Worm (Caenorhabditis elegans) whole organism, L1 larva: ENCODE data around the gene F02C12.3.

ENCODE experiments used
- C04F5.9 ChIP-seq: sonication (generic microtip); optimal IDR thresholded peaks from 2 replicates; lab custom pipeline; 2016; ENCODE audit warnings: missing genetic modification characterization, missing compliant biosample characterization
- C16A3.4 ChIP-seq: fragments of 150-350 bp; optimal IDR thresholded peaks from 2 replicates; lab custom pipeline; 2014; ENCODE audit warnings: missing biosample characterization, missing genetic modification characterization
- C34B4.2 ChIP-seq: sonication (generic microtip); optimal IDR thresholded peaks from 2 replicates; lab custom pipeline; 2017; ENCODE audit warnings: mild to moderate bottlenecking, missing genetic modification characterization, missing compliant biosample characterization
- F16B12.6 ChIP-seq: fragments of 150-350 bp; optimal IDR thresholded peaks from 2 replicates; lab custom pipeline; 2014; ENCODE audit warnings: missing biosample characterization, missing genetic modification characterization
- Y116A8C.19 ChIP-seq: sonication (generic microtip); optimal IDR thresholded peaks from 2 replicates; lab custom pipeline; 2016; ENCODE audit warnings: missing compliant biosample characterization, missing genetic modification characterization, borderline replicate concordance
- ama-1 ChIP-seq: fragments of 150-350 bp; optimal IDR thresholded peaks from 2 replicates; lab custom pipeline; 2014
- ceh-63 ChIP-seq: fragments of 200-800 bp; sonication (Bioruptor generic); optimal IDR thresholded peaks from 2 replicates; lab custom pipeline; 2018; ENCODE audit warnings: mild to moderate bottlenecking, missing genetic modification characterization, missing compliant biosample characterization
- ceh-82 ChIP-seq, 3 experiments: fragments of 150-350 bp in 1 of 3; sonication (generic microtip) in 2 of 3; optimal IDR thresholded peaks; 2 replicates each; lab custom pipeline; 2014 to 2017; ENCODE audit warnings: missing biosample characterization in 3 of 3, missing genetic modification characterization in 3 of 3
- ceh-88 ChIP-seq: fragments of 200-800 bp; sonication (Bioruptor generic); IDR thresholded peaks from 2 replicates; pipeline ENCODE4 v1.3.6; 2022; ENCODE audit warnings: missing genetic modification characterization, missing compliant biosample characterization
- ceh-90 ChIP-seq: sonication (generic microtip); optimal IDR thresholded peaks from 2 replicates; lab custom pipeline; 2016; ENCODE audit warnings: missing genetic modification characterization, missing compliant biosample characterization
- ces-1 ChIP-seq: fragments of 150-350 bp; optimal IDR thresholded peaks from 2 replicates; lab custom pipeline; 2014; ENCODE audit warnings: missing biosample characterization, missing genetic modification reagents, missing genetic modification characterization
- egl-13 ChIP-seq: sonication (generic microtip); optimal IDR thresholded peaks from 2 replicates; lab custom pipeline; 2016; ENCODE audit warnings: missing genotype, missing genetic modification reagents, missing genetic modification characterization, missing compliant biosample characterization
- elt-3 ChIP-seq, 6 experiments: fragments of 150-350 bp in 1 of 6; sonication (generic microtip); optimal IDR thresholded peaks; 2 replicates each; lab custom pipeline; 2017 to 2018; ENCODE audit warnings: missing biosample characterization in 6 of 6, missing genetic modification characterization in 6 of 6, inconsistent platforms in 1 of 6
- ets-5 ChIP-seq: fragments of 200-800 bp; sonication (Bioruptor generic); IDR thresholded peaks from 2 replicates; pipeline ENCODE4 v1.3.6; 2022; ENCODE audit warnings: missing genetic modification characterization, missing compliant biosample characterization
- fkh-4 ChIP-seq: sonication (generic microtip); optimal IDR thresholded peaks from 2 replicates; lab custom pipeline; 2016; ENCODE audit warnings: missing compliant biosample characterization, missing genetic modification characterization, borderline replicate concordance
- grh-1 ChIP-seq: fragments of 200-800 bp; sonication (Bioruptor generic); IDR thresholded peaks from 2 replicates; pipeline ENCODE4 v1.3.6; 2022; ENCODE audit warnings: missing genetic modification reagents, missing genetic modification characterization, missing compliant biosample characterization
- hlh-17 ChIP-seq: fragments of 200-800 bp; sonication (Bioruptor generic); optimal IDR thresholded peaks from 2 replicates; lab custom pipeline; 2018; ENCODE audit warnings: missing genetic modification characterization, mild to moderate bottlenecking, missing compliant biosample characterization, moderate library complexity, borderline replicate concordance
- irx-1 ChIP-seq: sonication (generic microtip); optimal IDR thresholded peaks from 2 replicates; lab custom pipeline; 2016; ENCODE audit warnings: missing genetic modification characterization, missing compliant biosample characterization
- jun-1 ChIP-seq: fragments of 150-350 bp; optimal IDR thresholded peaks from 2 replicates; lab custom pipeline; 2014; ENCODE audit warnings: missing biosample characterization, missing genetic modification reagents, missing genetic modification characterization
- lin-35 ChIP-seq, 2 experiments: fragments of 150-350 bp; optimal IDR thresholded peaks; 2 replicates each; lab custom pipeline; 2014; ENCODE audit warnings: missing biosample characterization in 2 of 2, missing genetic modification characterization in 2 of 2, missing genetic modification reagents in 2 of 2
- lin-39 ChIP-seq: fragments of 150-350 bp; optimal IDR thresholded peaks from 2 replicates; lab custom pipeline; 2014; ENCODE audit warnings: missing biosample characterization, missing genetic modification reagents, missing genetic modification characterization
- lsy-2 ChIP-seq, 2 experiments: fragments of 150-350 bp; optimal IDR thresholded peaks; 2 replicates each; lab custom pipeline; 2014; ENCODE audit warnings: missing biosample characterization in 2 of 2, missing genetic modification characterization in 2 of 2
- mdl-1 ChIP-seq, 2 experiments: fragments of 150-350 bp; optimal IDR thresholded peaks; 2 replicates each; lab custom pipeline; 2014 to 2017; ENCODE audit warnings: missing biosample characterization in 2 of 2, missing genetic modification characterization in 2 of 2, inconsistent platforms in 1 of 2
- nhr-28 ChIP-seq: fragments of 150-350 bp; optimal IDR thresholded peaks from 2 replicates; lab custom pipeline; 2014; ENCODE audit warnings: missing biosample characterization, missing genetic modification characterization
- nhr-71 ChIP-seq: sonication (generic microtip); optimal IDR thresholded peaks from 2 replicates; lab custom pipeline; 2016; ENCODE audit warnings: mild to moderate bottlenecking, missing genetic modification characterization, moderate library complexity, missing compliant biosample characterization
- nhr-84 ChIP-seq: sonication (generic microtip); optimal IDR thresholded peaks from 2 replicates; lab custom pipeline; 2017; ENCODE audit warnings: missing biosample characterization, missing genetic modification characterization
- nhr-85 ChIP-seq: sonication (generic microtip); peaks from one replicate; lab custom pipeline; 2016; ENCODE audit warnings: missing genetic modification characterization, inconsistent platforms, missing compliant biosample characterization
- sox-4 ChIP-seq: sonication (generic microtip); optimal IDR thresholded peaks from 2 replicates; lab custom pipeline; 2016; ENCODE audit warnings: missing genetic modification characterization, missing compliant biosample characterization
- unc-130 ChIP-seq: fragments of 150-350 bp; optimal IDR thresholded peaks from 2 replicates; lab custom pipeline; 2017; ENCODE audit warnings: missing biosample characterization, missing genetic modification characterization, inconsistent platforms
- unc-30 ChIP-seq: sonication (generic microtip); optimal IDR thresholded peaks from 2 replicates; lab custom pipeline; 2017; ENCODE audit warnings: missing biosample characterization, missing genetic modification characterization
- unc-86 ChIP-seq: sonication (generic microtip); optimal IDR thresholded peaks from 2 replicates; lab custom pipeline; 2016; ENCODE audit warnings: missing genetic modification characterization, missing compliant biosample characterization
- zag-1 ChIP-seq: fragments of 150-350 bp; optimal IDR thresholded peaks from 2 replicates; lab custom pipeline; 2014; ENCODE audit warnings: missing biosample characterization, missing genetic modification characterization

F02C12.3 gene

ce11 chrX:13443283-13443682, 46.5 kb downstream of the F02C12.3 start:
- TF ChIP-seq unc-86 (tag; lab: Kevin White, UChicago): no peak
- TF ChIP-seq ceh-90 (tag; lab: Kevin White, UChicago): no peak
- TF ChIP-seq zag-1 (tag; lab: Kevin White, UChicago): no peak
- no peak for TF ChIP-seq ama-1 (lab: Kevin White, UChicago)
- TF ChIP-seq ces-1: no peak
- TF ChIP-seq C16A3.4 (tag; lab: Kevin White, UChicago): no peak
- no peak for TF ChIP-seq ceh-88 (GFP tag; lab: Robert Waterston, UW)
- TF ChIP-seq ceh-63 (GFP tag; lab: Kevin White, UChicago): no peak
- no peak for TF ChIP-seq sox-4 (tag; lab: Kevin White, UChicago)
- no peak for TF ChIP-seq jun-1
- no peak for TF ChIP-seq grh-1
- no peak for TF ChIP-seq unc-130 (tag; lab: Kevin White, UChicago)
- no peak for TF ChIP-seq elt-3 (tag; optimal IDR thresholded peaks at IDR 0.05; lab: Kevin White, UChicago)
- no peak for TF ChIP-seq fkh-4 (tag; lab: Kevin White, UChicago)
- no peak for TF ChIP-seq ceh-82 (tag; optimal IDR thresholded peaks at IDR 0.05; lab: Kevin White, UChicago)
- TF ChIP-seq nhr-84: no peak
- no peak for TF ChIP-seq C34B4.2 (tag; lab: Kevin White, UChicago)
- no peak for TF ChIP-seq lin-39 (tag; lab: Kevin White, UChicago)
- no peak for TF ChIP-seq lsy-2 (tag; optimal IDR thresholded peaks at IDR 0.05; lab: Kevin White, UChicago)
- TF ChIP-seq, all 84 proteins: peak for 0

DNA sequence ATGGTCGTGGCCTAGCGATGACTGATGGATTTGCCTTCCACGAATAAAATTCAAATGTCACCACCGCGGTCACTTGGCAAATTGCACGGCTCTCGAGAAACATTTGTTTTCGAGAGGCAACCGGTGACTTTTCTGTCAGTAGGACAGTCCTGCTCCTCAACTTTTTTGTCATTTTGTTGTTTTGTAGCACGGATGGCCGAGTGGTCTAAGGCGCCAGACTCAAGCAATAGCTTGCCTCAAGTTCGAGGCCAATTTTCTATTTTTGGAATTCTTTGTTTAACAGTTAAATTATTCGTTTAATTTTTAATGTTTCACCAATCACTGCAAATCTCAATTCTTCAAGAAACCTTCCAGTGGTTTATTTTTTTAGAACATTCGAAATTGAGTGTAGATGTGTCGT, 47.5 kb downstream of the F02C12.3 start:
- TF ChIP-seq egl-13 (tag; lab: Kevin White, UChicago): no peak
- no peak for TF ChIP-seq hlh-17 (GFP tag; lab: Kevin White, UChicago)
- TF ChIP-seq nhr-28 (tag; lab: Kevin White, UChicago): no peak
- TF ChIP-seq lin-35 (GFP tag; optimal IDR thresholded peaks at IDR 0.05; lab: Kevin White, UChicago): no peak
- TF ChIP-seq F16B12.6 (tag; lab: Kevin White, UChicago): no peak
- TF ChIP-seq Y116A8C.19 (tag; lab: Kevin White, UChicago): no peak

DNA sequence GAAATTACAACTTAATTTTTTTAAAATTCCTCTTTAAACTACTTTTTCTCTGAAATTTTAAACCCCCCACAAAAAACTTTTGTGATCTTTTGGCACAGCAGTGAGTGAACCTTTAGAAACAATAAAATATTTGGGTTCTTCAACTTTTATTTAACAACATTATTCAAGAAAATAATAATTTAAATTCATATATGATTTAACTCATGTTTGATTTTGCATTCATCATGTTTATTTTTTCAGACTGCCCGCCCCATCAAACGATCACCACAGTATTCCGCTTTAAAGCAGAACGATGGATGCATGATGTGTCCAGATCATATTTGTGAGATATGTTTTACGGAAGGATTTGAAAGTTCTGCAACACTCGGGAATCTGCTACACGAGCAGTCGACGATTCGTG, 49.6 kb downstream of the F02C12.3 start, which contains the start of gene set-8:
set-8 (plus strand) TSS at position 301 of the 400 bp plus-strand sequence.
- TF ChIP-seq ceh-63 (GFP tag; lab: Kevin White, UChicago) (no peak), nhr-85 (tag; lab: Kevin White, UChicago) (no peak), Y116A8C.19 (tag; lab: Kevin White, UChicago) (no peak), nhr-71 (tag; lab: Kevin White, UChicago) (no peak), ets-5 (no peak), unc-30 (tag; lab: Kevin White, UChicago) (no peak), mdl-1 (tag; optimal IDR thresholded peaks at IDR 0.05; lab: Kevin White, UChicago) (no peak), irx-1 (no peak), C04F5.9 (no peak)
